Worm (Caenorhabditis elegans): Measurements from ENCODE around the gene srbc-26.

DNA sequence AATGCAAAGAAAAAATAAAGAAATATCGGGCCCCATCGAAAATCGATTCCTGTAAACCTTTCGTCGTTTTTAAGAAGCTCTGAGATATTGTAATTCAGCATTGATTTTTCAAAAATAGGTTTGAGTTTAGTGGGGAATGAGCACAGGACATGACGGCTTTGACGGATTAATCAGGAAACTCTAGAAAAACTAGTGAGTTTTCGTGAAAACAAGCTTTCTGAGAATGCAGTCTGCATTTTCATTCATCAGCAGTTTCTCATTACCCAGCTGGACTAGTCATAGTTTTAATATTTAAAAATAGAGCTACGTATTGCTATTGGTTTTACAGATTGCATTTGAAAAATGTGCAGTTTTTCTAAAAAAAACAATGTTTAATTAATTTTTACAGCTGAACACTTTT lies 20.6 kb downstream of the srbc-26 start, which contains the start of gene srz-47:
- TF ChIP-seq dao-5 (tag; optimal IDR thresholded peaks at IDR 0.05) (no peak), him-1 (tag; optimal IDR thresholded peaks at IDR 0.05) (no peak), W03F9.2 (tag; optimal IDR thresholded peaks at IDR 0.05) (no peak)

All from whole organism, L4/young adult.